2 worm cellular contexts compared by ENCODE assay signal in the genomic region with DNA sequence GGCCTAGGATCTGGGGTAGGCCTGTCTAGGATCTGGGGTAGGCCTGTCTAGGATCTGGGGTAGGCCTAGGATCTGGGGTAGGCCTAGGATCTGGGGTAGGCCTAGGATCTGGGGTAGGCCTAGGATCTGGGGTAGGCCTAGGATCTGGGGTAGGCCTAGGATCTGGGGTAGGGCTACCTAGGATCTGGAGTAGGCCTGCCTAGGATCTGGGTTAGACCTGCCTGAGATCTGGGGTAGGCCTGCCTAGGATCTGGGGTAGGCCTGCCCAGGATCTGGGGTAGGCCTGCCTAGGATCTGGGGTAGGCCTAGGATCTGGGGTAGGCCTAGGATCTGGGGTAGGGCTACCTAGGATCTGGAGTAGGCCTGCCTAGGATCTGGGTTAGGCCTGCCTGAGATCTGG.
TF ChIP-seq lines count a peak whose summit lies in the region.

No protein-coding gene starts in this region.

TF ChIP-seq in whole organism, L4 larva, 104 proteins besides CTCF, POLR2A, EP300 and RAD21 (continued from another document):
- TF ChIP-seq dmd-8 (GFP tag; IDR thresholded peaks at IDR 0.05; lab: Robert Waterston, UW) (peak; percentile 100), Y105C5A.15 (GFP tag; IDR thresholded peaks at IDR 0.05; lab: Robert Waterston, UW) (peak; percentile 98), D1046.2 (GFP tag; IDR thresholded peaks at IDR 0.05; lab: Robert Waterston, UW) (peak; percentile 97), nhr-42 (GFP tag; IDR thresholded peaks at IDR 0.05; lab: Robert Waterston, UW) (peak; percentile 95), lin-29 (GFP tag; IDR thresholded peaks at IDR 0.05; lab: Robert Waterston, UW) (peak; percentile 90), dmd-6 (GFP tag; IDR thresholded peaks at IDR 0.05; lab: Robert Waterston, UW) (peak; percentile 71), vab-7 (GFP tag; IDR thresholded peaks at IDR 0.05; lab: Robert Waterston, UW) (peak; percentile 94), Y75B8A.6 (GFP tag; IDR thresholded peaks at IDR 0.05; lab: Robert Waterston, UW) (peak; percentile 98), dmd-9 (GFP tag; IDR thresholded peaks at IDR 0.05; lab: Robert Waterston, UW) (peak; percentile 97), mdt-29 (GFP tag; IDR thresholded peaks at IDR 0.05; lab: Robert Waterston, UW) (peak; percentile 94), mxl-2 (GFP tag; conservative IDR thresholded peaks at IDR 0.05; lab: Robert Waterston, UW) (peak; percentile 94), nhr-41 (GFP tag; IDR thresholded peaks at IDR 0.05; lab: Robert Waterston, UW) (peak; percentile 96), tra-1 (GFP tag; IDR thresholded peaks at IDR 0.05; lab: Robert Waterston, UW) (peak; percentile 94), zip-11 (GFP tag; IDR thresholded peaks at IDR 0.05; lab: Robert Waterston, UW) (peak; percentile 91), daf-8 (GFP tag; IDR thresholded peaks at IDR 0.05; lab: Robert Waterston, UW) (peak; percentile 97), php-3 (GFP tag; IDR thresholded peaks at IDR 0.05; lab: Robert Waterston, UW) (peak; percentile 98), lim-7 (GFP tag; IDR thresholded peaks at IDR 0.05; lab: Robert Waterston, UW) (peak; percentile 100), F26F4.8 (GFP tag; conservative IDR thresholded peaks at IDR 0.05; lab: Robert Waterston, UW) (peak; percentile 100), ceh-44 (GFP tag; IDR thresholded peaks at IDR 0.05; lab: Robert Waterston, UW) (peak; percentile 94), F44E2.7 (GFP tag; IDR thresholded peaks at IDR 0.05; lab: Robert Waterston, UW) (peak; percentile 100), saeg-2 (GFP tag; IDR thresholded peaks at IDR 0.05; lab: Robert Waterston, UW) (peak; percentile 95), snpc-1.2 (GFP tag; IDR thresholded peaks at IDR 0.05; lab: Robert Waterston, UW) (peak; percentile 93), ceh-20 (GFP tag; IDR thresholded peaks at IDR 0.05; lab: Robert Waterston, UW) (peak; percentile 85; the same call in 1 of the 2 replicates)

TF ChIP-seq in whole organism, young adult, 124 proteins besides CTCF, POLR2A, EP300 and RAD21 (continued from another document):
- TF ChIP-seq dox-1 (GFP tag; IDR thresholded peaks at IDR 0.05; lab: Robert Waterston, UW) = peak; percentile 77
- peak; percentile 97 for TF ChIP-seq F39B2.1 (GFP tag; IDR thresholded peaks at IDR 0.05; lab: Robert Waterston, UW)
- TF ChIP-seq ceh-40 (GFP tag; IDR thresholded peaks at IDR 0.05; lab: Robert Waterston, UW) = peak; percentile 92
- TF ChIP-seq hmg-20 (GFP tag; IDR thresholded peaks at IDR 0.05; lab: Robert Waterston, UW) = peak; percentile 94
